Worm (Caenorhabditis elegans): ENCODE results near the gene C34B4.2.

Gene C34B4.2

ce11 chrV:13095654-13096053, 12.8 kb downstream of the C34B4.2 start, which contains the start of gene C34B4.5:
TSS of gene C34B4.5 (plus strand) at chrV:13095954.
- no peak for TF ChIP-seq R02D3.7 (tag; optimal IDR thresholded peaks at IDR 0.05)
- no peak for TF ChIP-seq aly-2 (tag; optimal IDR thresholded peaks at IDR 0.05)
- no peak for TF ChIP-seq C34F6.9 (tag; optimal IDR thresholded peaks at IDR 0.05)
- no peak for TF ChIP-seq dmd-4 (tag; optimal IDR thresholded peaks at IDR 0.05)
- TF ChIP-seq nhr-25 (tag; optimal IDR thresholded peaks at IDR 0.05) = no peak
- TF ChIP-seq elt-1 (tag; optimal IDR thresholded peaks at IDR 0.05) = no peak
- no peak for TF ChIP-seq ztf-4 (tag; optimal IDR thresholded peaks at IDR 0.05)
- no peak for TF ChIP-seq nhr-12 (tag; optimal IDR thresholded peaks at IDR 0.05)
- TF ChIP-seq Y55F3AM.14 (GFP tag; optimal IDR thresholded peaks at IDR 0.05) = no peak
- no peak for TF ChIP-seq ceh-82 (tag; optimal IDR thresholded peaks at IDR 0.05)
- TF ChIP-seq sem-4 (tag; optimal IDR thresholded peaks at IDR 0.05) = no peak
- no peak for TF ChIP-seq mbf-1 (tag; optimal IDR thresholded peaks at IDR 0.05)

- no peak for TF ChIP-seq alr-1 (tag; optimal IDR thresholded peaks at IDR 0.05)
- peak; percentile 3 for TF ChIP-seq fos-1 (tag; optimal IDR thresholded peaks at IDR 0.05)
- peak; percentile 67 for TF ChIP-seq unc-55 (GFP tag; optimal IDR thresholded peaks at IDR 0.05)
- no peak for TF ChIP-seq nhr-129 (tag; optimal IDR thresholded peaks at IDR 0.05)
Measured at ce11 chrV:13105840-13106429, 23.1 kb downstream of the C34B4.2 start.

ce11 chrV:13111599-13112191, 28.8 kb downstream of the C34B4.2 start:
- peak; percentile 47 for TF ChIP-seq unc-55 (GFP tag; optimal IDR thresholded peaks at IDR 0.05)
- peak; percentile 14 for TF ChIP-seq C34F6.9 (tag; optimal IDR thresholded peaks at IDR 0.05)
- TF ChIP-seq lin-13 (GFP tag; optimal IDR thresholded peaks at IDR 0.05) = no peak
- no peak for TF ChIP-seq ceh-16 (tag; optimal IDR thresholded peaks at IDR 0.05)
- TF ChIP-seq Y55F3AM.14 (GFP tag; optimal IDR thresholded peaks at IDR 0.05) = peak; percentile 30
- no peak for TF ChIP-seq elt-1 (tag; optimal IDR thresholded peaks at IDR 0.05)
- peak; percentile 62 for TF ChIP-seq zag-1 (tag; optimal IDR thresholded peaks at IDR 0.05)
- TF ChIP-seq nhr-25 (tag; optimal IDR thresholded peaks at IDR 0.05) = no peak

ce11 chrV:13112937-13113497, 30.2 kb downstream of the C34B4.2 start:
- TF ChIP-seq C34F6.9 (tag; optimal IDR thresholded peaks at IDR 0.05) (peak; percentile 4), zag-1 (tag; optimal IDR thresholded peaks at IDR 0.05) (peak; percentile 45), lin-39 (tag; optimal IDR thresholded peaks at IDR 0.05) (no peak), mab-5 (tag; optimal IDR thresholded peaks at IDR 0.05) (peak; percentile 51), unc-55 (GFP tag; optimal IDR thresholded peaks at IDR 0.05) (peak; percentile 55), nhr-129 (tag; optimal IDR thresholded peaks at IDR 0.05) (no peak)

- TF ChIP-seq nhr-237 (tag; optimal IDR thresholded peaks at IDR 0.05) (no peak), unc-55 (GFP tag; optimal IDR thresholded peaks at IDR 0.05) (peak; percentile 67)
Measured at ce11 chrV:13114552-13115237, 31.8 kb downstream of the C34B4.2 start.

- TF ChIP-seq gmeb-1 (tag; optimal IDR thresholded peaks at IDR 0.05) = no peak
- no peak for TF ChIP-seq unc-39 (tag; optimal IDR thresholded peaks at IDR 0.05)
- no peak for TF ChIP-seq lin-11 (tag; optimal IDR thresholded peaks at IDR 0.05)
- TF ChIP-seq elt-3 (tag; optimal IDR thresholded peaks at IDR 0.05) = no peak
Measured at ce11 chrV:13116114-13116603, 33.3 kb downstream of the C34B4.2 start, which contains the start of gene acly-2. TSS of gene acly-2 (plus strand) at chrV:13116488.

ce11 chrV:13120097-13120496, 37.2 kb downstream of the C34B4.2 start, which contains the start of gene max-1:
TSS of gene max-1 (minus strand) at chrV:13120220.
- TF ChIP-seq unc-55 (GFP tag; optimal IDR thresholded peaks at IDR 0.05) (no peak), nhr-21 (tag; optimal IDR thresholded peaks at IDR 0.05) (no peak), R02D3.7 (tag; optimal IDR thresholded peaks at IDR 0.05) (no peak), unc-62 (GFP tag; optimal IDR thresholded peaks at IDR 0.05) (no peak), mbf-1 (tag; optimal IDR thresholded peaks at IDR 0.05) (no peak), nhr-10 (tag; optimal IDR thresholded peaks at IDR 0.05) (no peak), lin-13 (GFP tag; optimal IDR thresholded peaks at IDR 0.05) (no peak), dmd-4 (tag; optimal IDR thresholded peaks at IDR 0.05) (no peak), lin-39 (tag; optimal IDR thresholded peaks at IDR 0.05) (no peak), fos-1 (tag; optimal IDR thresholded peaks at IDR 0.05) (no peak), lsy-2 (tag; optimal IDR thresholded peaks at IDR 0.05) (no peak), nhr-129 (tag; optimal IDR thresholded peaks at IDR 0.05) (no peak)
